Fruit fly (Drosophila melanogaster) whole organism, embryonic: Measurements from ENCODE around the gene CG1622.
A peak's percentile ranks its signal among the peaks of the same experiment; 100 is the strongest.

Experiments used
- ATbp ChIP-seq: fragments of 200-800 bp; sonication (Bioruptor generic); optimal IDR thresholded peaks from 2 replicates; lab custom pipeline; 2017; ENCODE audit warnings: missing biosample characterization, mild to moderate bottlenecking, missing genetic modification characterization, missing genetic modification reagents
- Aef1 ChIP-seq: fragments of 200-800 bp; sonication (Bioruptor generic); IDR thresholded peaks from 3 replicates; pipeline ENCODE4 v1.3.6; 2022; ENCODE audit warnings: missing biosample characterization, missing genetic modification characterization
- B-H1 ChIP-seq: fragments of 200-800 bp; sonication (Bioruptor generic); IDR thresholded peaks from 3 replicates; pipeline ENCODE4 v1.3.6; 2022; ENCODE audit warnings: missing biosample characterization, missing genetic modification characterization
- BEAF-32 ChIP-seq: fragments of 200-800 bp; sonication (Bioruptor generic); optimal IDR thresholded peaks from 3 replicates; lab custom pipeline; 2017; ENCODE audit warnings: missing biosample characterization, missing genetic modification characterization, mild to moderate bottlenecking, moderate library complexity, missing genetic modification reagents
- Bteb2 ChIP-seq: fragments of 200-800 bp; sonication (Bioruptor generic); optimal IDR thresholded peaks from 2 replicates; lab custom pipeline; 2016; ENCODE audit warnings: missing biosample characterization, missing genetic modification characterization
- CG1024 ChIP-seq: fragments of 200-800 bp; sonication (Bioruptor generic); IDR thresholded peaks from 2 replicates; pipeline ENCODE4 v1.3.6; 2022; ENCODE audit warnings: missing biosample characterization, missing genetic modification characterization
- CG10654 ChIP-seq: fragments of 200-800 bp; sonication (Bioruptor generic); optimal IDR thresholded peaks from 2 replicates; lab custom pipeline; 2016; ENCODE audit warnings: missing biosample characterization, missing genetic modification characterization
- CG12071 ChIP-seq: fragments of 200-800 bp; sonication (Bioruptor generic); optimal IDR thresholded peaks from 3 replicates; lab custom pipeline; 2018; ENCODE audit warnings: missing biosample characterization, mild to moderate bottlenecking, missing genetic modification characterization
- CG12744 ChIP-seq: fragments of 200-800 bp; sonication (Bioruptor generic); optimal IDR thresholded peaks from 2 replicates; lab custom pipeline; 2016; ENCODE audit warnings: missing biosample characterization, missing genetic modification characterization
- CG15011 ChIP-seq: fragments of 200-800 bp; sonication (Bioruptor generic); optimal IDR thresholded peaks from 3 replicates; lab custom pipeline; 2018; ENCODE audit warnings: missing biosample characterization, mild to moderate bottlenecking, missing genetic modification characterization
- CG15073 ChIP-seq: fragments of 200-800 bp; sonication (Bioruptor generic); optimal IDR thresholded peaks from 2 replicates; lab custom pipeline; 2016; ENCODE audit warnings: missing biosample characterization, missing genetic modification characterization
- CG17568 ChIP-seq: fragments of 200-800 bp; sonication (Bioruptor generic); optimal IDR thresholded peaks from 2 replicates; lab custom pipeline; 2018; ENCODE audit warnings: missing biosample characterization, mild to moderate bottlenecking, missing genetic modification characterization, moderate library complexity
- CG17912 ChIP-seq: fragments of 200-800 bp; sonication (Bioruptor generic); optimal IDR thresholded peaks from 2 replicates; lab custom pipeline; 2018; ENCODE audit warnings: missing biosample characterization, mild to moderate bottlenecking, missing genetic modification characterization
- CG1792 ChIP-seq: fragments of 200-800 bp; sonication (Bioruptor generic); optimal IDR thresholded peaks from 2 replicates; lab custom pipeline; 2016; ENCODE audit warnings: missing biosample characterization, missing genetic modification characterization
- CG1832 ChIP-seq: fragments of 200-800 bp; sonication (Bioruptor generic); optimal IDR thresholded peaks from 2 replicates; lab custom pipeline; 2017; ENCODE audit warnings: missing biosample characterization, mild to moderate bottlenecking, missing genetic modification characterization, inconsistent platforms
- CG2875 ChIP-seq: fragments of 200-800 bp; sonication (Bioruptor generic); optimal IDR thresholded peaks from 2 replicates; lab custom pipeline; 2017; ENCODE audit warnings: missing biosample characterization, mild to moderate bottlenecking, missing genetic modification characterization, missing genetic modification reagents
- CG32772 ChIP-seq: fragments of 200-800 bp; sonication (Bioruptor generic); IDR thresholded peaks from 2 replicates; pipeline ENCODE4 v1.3.6; 2022; ENCODE audit warnings: missing biosample characterization, missing genetic modification characterization
- CG34422 ChIP-seq: fragments of 200-800 bp; sonication (Bioruptor generic); IDR thresholded peaks from 3 replicates; pipeline ENCODE4 v1.3.6; 2022; ENCODE audit warnings: missing biosample characterization, missing genetic modification characterization
- CG4360 ChIP-seq: fragments of 200-800 bp; sonication (Bioruptor generic); IDR thresholded peaks from 2 replicates; pipeline ENCODE4 v1.3.6; 2022; ENCODE audit warnings: missing biosample characterization, missing genetic modification characterization
- CG4820 ChIP-seq: fragments of 200-800 bp; sonication (Bioruptor generic); optimal IDR thresholded peaks from 3 replicates; lab custom pipeline; 2016; ENCODE audit warnings: missing biosample characterization, missing genetic modification characterization
- CG8089 ChIP-seq: fragments of 200-800 bp; sonication (Bioruptor generic); optimal IDR thresholded peaks from 3 replicates; lab custom pipeline; 2016; ENCODE audit warnings: missing biosample characterization, missing genetic modification characterization
- CG9876 ChIP-seq: fragments of 200-800 bp; sonication (Bioruptor generic); optimal IDR thresholded peaks from 2 replicates; lab custom pipeline; 2016; ENCODE audit warnings: missing biosample characterization, missing genetic modification characterization
- Dad ChIP-seq: fragments of 200-800 bp; sonication (Bioruptor generic); optimal IDR thresholded peaks from 3 replicates; lab custom pipeline; 2016; ENCODE audit warnings: missing biosample characterization, missing genetic modification characterization
- Dip3 ChIP-seq: fragments of 200-800 bp; sonication (Bioruptor generic); optimal IDR thresholded peaks from 3 replicates; lab custom pipeline; 2016; ENCODE audit warnings: missing biosample characterization, missing genetic modification characterization
- E2f1 ChIP-seq: fragments of 200-800 bp; sonication (Bioruptor generic); IDR thresholded peaks from 2 replicates; pipeline ENCODE4 v1.3.6; 2022; ENCODE audit warnings: missing biosample characterization, missing genetic modification characterization
- HLH3B ChIP-seq: fragments of 200-800 bp; sonication (Bioruptor generic); IDR thresholded peaks from 2 replicates; pipeline ENCODE4 v1.3.6; 2022; ENCODE audit warnings: missing biosample characterization, missing genetic modification characterization
- Med ChIP-seq: fragments of 200-800 bp; sonication (Bioruptor generic); peaks from one replicate; lab custom pipeline; 2016; ENCODE audit warnings: missing biosample characterization, missing genetic modification characterization, mild to moderate bottlenecking, inconsistent platforms, moderate library complexity
- Stat92E ChIP-seq, 3 experiments: fragments of >200 bp in 2 of 3; fragments of 200-800 bp in 1 of 3; sonication (Bioruptor generic) in 1 of 3; optimal IDR thresholded peaks; 2 replicates each; lab custom pipeline; 2017 to 2019; ENCODE audit warnings: missing biosample characterization in 3 of 3, missing genetic modification characterization in 3 of 3, mild to moderate bottlenecking in 1 of 3, moderate library complexity in 1 of 3
- ase ChIP-seq: fragments of 200-800 bp; sonication (Bioruptor generic); IDR thresholded peaks from 3 replicates; pipeline ENCODE4 v1.3.6; 2022; ENCODE audit warnings: missing biosample characterization, missing genetic modification characterization
- cato ChIP-seq: fragments of 200-800 bp; sonication (Bioruptor generic); optimal IDR thresholded peaks from 2 replicates; lab custom pipeline; 2016; ENCODE audit warnings: missing biosample characterization, missing genetic modification characterization, borderline replicate concordance
- crp ChIP-seq, 2 experiments: fragments of 200-800 bp; sonication (Bioruptor generic); optimal IDR thresholded peaks; 2 replicates in 1 of 2; 3 replicates in 1 of 2; lab custom pipeline; 2017; ENCODE audit warnings: missing biosample characterization in 2 of 2, missing genetic modification characterization in 2 of 2, mild to moderate bottlenecking in 1 of 2, moderate library complexity in 1 of 2
- dysf ChIP-seq: fragments of 200-800 bp; sonication (Bioruptor generic); IDR thresholded peaks from 3 replicates; pipeline ENCODE4 v1.3.6; 2022; ENCODE audit warnings: missing biosample characterization, missing genetic modification characterization
- eve ChIP-seq, 2 experiments: fragments of >200 bp; optimal IDR thresholded peaks; 2 replicates each; lab custom pipeline; 2017; ENCODE audit warnings: missing biosample characterization in 2 of 2, missing genetic modification characterization in 2 of 2
- fru ChIP-seq: fragments of >200 bp; optimal IDR thresholded peaks from 2 replicates; lab custom pipeline; 2017
- gce ChIP-seq: fragments of 200-800 bp; sonication (Bioruptor generic); IDR thresholded peaks from 3 replicates; pipeline ENCODE4 v1.3.6; 2022; ENCODE audit warnings: missing biosample characterization, missing genetic modification characterization
- gcm ChIP-seq: fragments of 200-800 bp; sonication (Bioruptor generic); optimal IDR thresholded peaks from 2 replicates; lab custom pipeline; 2019; ENCODE audit warnings: missing biosample characterization, mild to moderate bottlenecking, missing genetic modification characterization, moderate library complexity
- hth ChIP-seq: fragments of >200 bp; optimal IDR thresholded peaks from 2 replicates; lab custom pipeline; 2017; ENCODE audit warnings: inconsistent platforms
- ken ChIP-seq: fragments of 200-800 bp; sonication (Bioruptor generic); IDR thresholded peaks from 3 replicates; pipeline ENCODE4 v1.3.6; 2022; ENCODE audit warnings: missing biosample characterization, missing genetic modification characterization
- lov ChIP-seq, 2 experiments: fragments of 200-800 bp in 1 of 2; fragments of >200 bp in 1 of 2; sonication (Bioruptor generic) in 1 of 2; IDR thresholded peaks in 1 of 2; optimal IDR thresholded peaks in 1 of 2; 2 replicates in 1 of 2; 3 replicates in 1 of 2; pipeline versions ENCODE4 v1.3.6 to Lab custom; 2017 to 2022; ENCODE audit warnings: missing biosample characterization in 1 of 2, missing genetic modification characterization in 1 of 2
- luna ChIP-seq: fragments of 200-800 bp; sonication (Bioruptor generic); optimal IDR thresholded peaks from 2 replicates; lab custom pipeline; 2016; ENCODE audit warnings: missing biosample characterization, missing genetic modification characterization
- mirr ChIP-seq: fragments of 200-800 bp; sonication (Bioruptor generic); optimal IDR thresholded peaks from 3 replicates; lab custom pipeline; 2018; ENCODE audit warnings: missing biosample characterization, mild to moderate bottlenecking, missing genetic modification characterization
- pfk ChIP-seq: fragments of 200-800 bp; sonication (Bioruptor generic); optimal IDR thresholded peaks from 2 replicates; lab custom pipeline; 2018; ENCODE audit warnings: missing biosample characterization, mild to moderate bottlenecking, missing genetic modification characterization, moderate library complexity
- pita ChIP-seq: fragments of 200-800 bp; sonication (Bioruptor generic); optimal IDR thresholded peaks from 2 replicates; lab custom pipeline; 2017; ENCODE audit warnings: missing biosample characterization, mild to moderate bottlenecking, missing genetic modification characterization
- pros ChIP-seq: fragments of 200-800 bp; sonication (Bioruptor generic); optimal IDR thresholded peaks from 3 replicates; lab custom pipeline; 2019; ENCODE audit warnings: missing biosample characterization, mild to moderate bottlenecking, missing genetic modification characterization, moderate library complexity
- ro ChIP-seq: fragments of 200-800 bp; sonication (Bioruptor generic); IDR thresholded peaks from 2 replicates; pipeline ENCODE4 v1.3.6; 2022; ENCODE audit warnings: missing biosample characterization, missing genetic modification characterization
- shn ChIP-seq: fragments of 200-800 bp; sonication (Bioruptor generic); optimal IDR thresholded peaks from 3 replicates; lab custom pipeline; 2016; ENCODE audit warnings: missing biosample characterization, missing genetic modification characterization
- tx ChIP-seq: fragments of 200-800 bp; sonication (Bioruptor generic); optimal IDR thresholded peaks from 2 replicates; lab custom pipeline; 2016; ENCODE audit warnings: missing biosample characterization, missing genetic modification characterization
- unc-4 ChIP-seq: fragments of 200-800 bp; sonication (Bioruptor generic); IDR thresholded peaks from 2 replicates; pipeline ENCODE4 v1.3.6; 2022; ENCODE audit warnings: missing biosample characterization, missing genetic modification characterization; ENCODE audit not compliant: partially characterized antibody
- usp ChIP-seq: fragments of >200 bp; optimal IDR thresholded peaks from 2 replicates; lab custom pipeline; 2017; ENCODE audit warnings: missing biosample characterization, missing genetic modification characterization
- wek ChIP-seq: fragments of 200-800 bp; sonication (Bioruptor generic); optimal IDR thresholded peaks from 3 replicates; lab custom pipeline; 2018; ENCODE audit warnings: missing biosample characterization, mild to moderate bottlenecking, missing genetic modification characterization, moderate library complexity
- yki ChIP-seq: fragments of >200 bp; optimal IDR thresholded peaks from 3 replicates; lab custom pipeline; 2018

The CG1622 gene

dm6 chrX:13337454-13337853 is 40.6 kb downstream of the CG1622 start, which contains the start of gene RpS15Aa (continued):
- TF ChIP-seq pros (GFP tag; lab: Kevin White, UChicago) (no peak), Stat92E (GFP tag; optimal IDR thresholded peaks at IDR 0.05; lab: Kevin White, UChicago) (no peak), CG9876 (GFP tag; lab: Kevin White, UChicago) (peak; percentile 90), gcm (peak; percentile 63), cato (peak; percentile 34), CG10654 (GFP tag; lab: Kevin White, UChicago) (peak; percentile 68), pfk (peak; percentile 68), CG34422 (GFP tag; lab: Robert Waterston, UW) (peak; percentile 78; the same call in 2 of the 3 replicates), Med (GFP tag; lab: Kevin White, UChicago) (peak; percentile 98), tx (GFP tag; lab: Kevin White, UChicago) (peak; percentile 35), B-H1 (GFP tag; lab: Robert Waterston, UW) (peak; percentile 41; the same call in 2 of the 3 replicates), CG8089 (GFP tag; lab: Kevin White, UChicago) (peak; percentile 91), dysf (GFP tag; lab: Robert Waterston, UW) (peak; percentile 77), wek (GFP tag; lab: Kevin White, UChicago) (peak; percentile 76), Dip3 (GFP tag; lab: Kevin White, UChicago) (peak; percentile 63), HLH3B (GFP tag; lab: Robert Waterston, UW) (peak; percentile 58; the same call in 1 of the 2 replicates), fru (lab: Kevin White, UChicago) (no peak), ATbp (peak; percentile 51), CG15073 (GFP tag; lab: Kevin White, UChicago) (no peak), luna (GFP tag; lab: Kevin White, UChicago) (peak; percentile 76), ro (GFP tag; lab: Robert Waterston, UW) (0 out of 2 replicates have a peak, but pooled peaks have one; percentile 17), CG1024 (GFP tag; lab: Robert Waterston, UW) (peak; percentile 76), eve (GFP tag; optimal IDR thresholded peaks at IDR 0.05; lab: Kevin White, UChicago) (no peak), shn (peak; percentile 65), unc-4 (GFP tag; lab: Robert Waterston, UW) (peak; percentile 40), Bteb2 (GFP tag; lab: Kevin White, UChicago) (peak; percentile 0), lov (optimal IDR thresholded peaks at IDR 0.05; lab: Kevin White, UChicago) (no peak), lov (GFP tag; IDR thresholded peaks at IDR 0.05; lab: Robert Waterston, UW) (peak; percentile 90), usp (GFP tag; lab: Kevin White, UChicago) (no peak), CG15011 (GFP tag; lab: Kevin White, UChicago) (peak; percentile 68), E2f1 (GFP tag; lab: Robert Waterston, UW) (peak; percentile 59), CG4820 (GFP tag; lab: Kevin White, UChicago) (peak; percentile 47), pita (GFP tag; lab: Kevin White, UChicago) (peak; percentile 54), CG2875 (peak; percentile 63), CG4360 (peak; percentile 20; the same call in 1 of the 2 replicates), CG17568 (GFP tag; lab: Kevin White, UChicago) (peak; percentile 83), crp (GFP tag; optimal IDR thresholded peaks at IDR 0.05; lab: Kevin White, UChicago) (peak in 1 of 2 experiments; percentile 42), CG32772 (GFP tag; lab: Robert Waterston, UW) (peak; percentile 65; the same call in 1 of the 2 replicates), ken (GFP tag; lab: Robert Waterston, UW) (peak; percentile 86), CG12744 (GFP tag; lab: Kevin White, UChicago) (peak; percentile 40), mirr (GFP tag; lab: Kevin White, UChicago) (peak; percentile 82), ase (GFP tag; lab: Robert Waterston, UW) (peak; percentile 84), yki (lab: Kevin White, UChicago) (peak; percentile 1), CG1832 (GFP tag; lab: Kevin White, UChicago) (no peak), BEAF-32 (peak; percentile 75), gce (peak; percentile 85), CG1792 (GFP tag; lab: Kevin White, UChicago) (peak; percentile 45), CG12071 (peak; percentile 76), Dad (GFP tag; lab: Kevin White, UChicago) (peak; percentile 66), CG17912 (GFP tag; lab: Kevin White, UChicago) (peak; percentile 83), hth (lab: Kevin White, UChicago) (no peak), Aef1 (peak; percentile 67)
